Fruit fly (Drosophila melanogaster) Kc167 (cell line): ENCODE data around the gene Snm1.

Experiments used
- Sin3A ChIP-seq: fragments of >200 bp; optimal IDR thresholded peaks from 2 replicates; lab custom pipeline; 2018; ENCODE audit warnings: missing external identifiers
- h ChIP-seq: fragments of >200 bp; optimal IDR thresholded peaks from 3 replicates; lab custom pipeline; 2018; ENCODE audit warnings: missing external identifiers
- insv ChIP-seq: fragments of >200 bp; optimal IDR thresholded peaks from 3 replicates; lab custom pipeline; 2018; ENCODE audit warnings: missing external identifiers
- psq ChIP-seq: fragments of >200 bp; optimal IDR thresholded peaks from 2 replicates; lab custom pipeline; 2017; ENCODE audit warnings: missing external identifiers
- ttk ChIP-seq: sonication (Bioruptor generic); optimal IDR thresholded peaks from 2 replicates; lab custom pipeline; 2017; ENCODE audit warnings: missing external identifiers

DNA sequence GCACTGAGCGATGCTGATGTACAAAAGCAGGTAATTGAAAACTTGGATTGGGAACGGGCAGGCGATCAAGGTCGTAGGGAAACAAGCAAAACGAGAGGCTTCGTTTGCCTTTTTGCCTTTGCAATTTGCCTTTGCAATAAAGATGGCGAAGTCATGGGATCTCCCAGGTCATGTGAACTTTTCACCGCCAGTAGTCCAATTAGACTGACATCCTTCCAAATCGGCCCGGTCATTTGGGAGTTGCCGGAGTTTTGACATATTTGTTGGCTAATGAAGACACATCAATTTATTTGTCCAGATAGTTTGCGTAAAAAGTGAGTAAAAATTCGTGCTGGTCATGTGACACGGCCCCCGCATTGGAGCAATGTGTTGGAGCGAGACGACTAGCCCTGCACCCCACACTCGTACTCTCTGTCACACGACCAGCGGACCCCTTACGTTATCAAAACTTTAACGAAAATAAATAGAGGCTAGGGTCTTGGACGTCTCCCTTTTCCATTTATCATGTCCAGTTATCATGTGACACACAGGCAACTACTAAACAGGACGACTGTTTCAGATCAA, 37.2 kb downstream of the Snm1 start:
- no peak for TF ChIP-seq insv
- TF ChIP-seq psq: no peak
- no peak for TF ChIP-seq h (lab: Kevin White, UChicago)
- no peak for TF ChIP-seq Sin3A (lab: Kevin White, UChicago)
- TF ChIP-seq ttk (lab: Kevin White, UChicago): no peak
